Worm (Caenorhabditis elegans) whole organism, L3 larva: ENCODE results near the gene pho-4.

ENCODE experiments used
- aly-2 ChIP-seq: fragments of 150-350 bp; optimal IDR thresholded peaks from 2 replicates; lab custom pipeline; 2014; ENCODE audit warnings: missing biosample characterization, missing genetic modification characterization
- ama-1 ChIP-seq: fragments of 150-350 bp; optimal IDR thresholded peaks from 2 replicates; lab custom pipeline; 2018
- ceh-16 ChIP-seq: sonication (generic microtip); optimal IDR thresholded peaks from 2 replicates; lab custom pipeline; 2017; ENCODE audit warnings: missing biosample characterization, missing genetic modification characterization
- ceh-28 ChIP-seq: fragments of 150-350 bp; optimal IDR thresholded peaks from 2 replicates; lab custom pipeline; 2014; ENCODE audit warnings: missing biosample characterization, missing genetic modification reagents, missing genetic modification characterization
- ceh-82 ChIP-seq: fragments of 150-350 bp; optimal IDR thresholded peaks from 2 replicates; lab custom pipeline; 2014; ENCODE audit warnings: missing biosample characterization, missing genetic modification characterization
- egl-27 ChIP-seq: sonication (generic microtip); optimal IDR thresholded peaks from 4 replicates; lab custom pipeline; 2017; ENCODE audit warnings: missing biosample characterization, missing genetic modification reagents, missing genetic modification characterization
- egl-5 ChIP-seq: fragments of 150-350 bp; optimal IDR thresholded peaks from 2 replicates; lab custom pipeline; 2017; ENCODE audit warnings: missing biosample characterization, missing genetic modification reagents, missing genetic modification characterization, inconsistent platforms
- elt-1 ChIP-seq: fragments of 150-350 bp; optimal IDR thresholded peaks from 2 replicates; lab custom pipeline; 2014; ENCODE audit warnings: missing biosample characterization, missing genetic modification characterization
- elt-2 ChIP-seq: sonication (generic microtip); optimal IDR thresholded peaks from 2 replicates; lab custom pipeline; 2016; ENCODE audit warnings: missing genetic modification reagents, mild to moderate bottlenecking, missing genetic modification characterization, missing compliant biosample characterization
- elt-3 ChIP-seq, 3 experiments: fragments of 150-350 bp in 1 of 3; sonication (generic microtip) in 2 of 3; optimal IDR thresholded peaks; 2 replicates in 2 of 3; 4 replicates in 1 of 3; lab custom pipeline; 2014 to 2017; ENCODE audit warnings: missing biosample characterization in 3 of 3, missing genetic modification characterization in 3 of 3
- eor-1 ChIP-seq, 2 experiments: fragments of 150-350 bp; optimal IDR thresholded peaks; 2 replicates each; lab custom pipeline; 2014 to 2018; ENCODE audit warnings: missing biosample characterization in 2 of 2, missing genetic modification characterization in 2 of 2
- fkh-10 ChIP-seq: sonication (generic microtip); optimal IDR thresholded peaks from 2 replicates; lab custom pipeline; 2017; ENCODE audit warnings: missing biosample characterization, missing genetic modification reagents, missing genetic modification characterization
- fkh-2 ChIP-seq: fragments of 150-350 bp; optimal IDR thresholded peaks from 2 replicates; lab custom pipeline; 2014; ENCODE audit warnings: missing biosample characterization, missing genetic modification reagents, missing genetic modification characterization
- fos-1 ChIP-seq: fragments of 150-350 bp; optimal IDR thresholded peaks from 2 replicates; lab custom pipeline; 2014; ENCODE audit warnings: missing biosample characterization, missing genetic modification characterization
- hmg-11 ChIP-seq: sonication (generic microtip); optimal IDR thresholded peaks from 2 replicates; lab custom pipeline; 2016; ENCODE audit warnings: missing genetic modification characterization, missing compliant biosample characterization
- jun-1 ChIP-seq: fragments of 150-350 bp; optimal IDR thresholded peaks from 2 replicates; lab custom pipeline; 2014; ENCODE audit warnings: missing biosample characterization, missing genetic modification reagents, missing genetic modification characterization
- lin-15B ChIP-seq: fragments of 150-350 bp; optimal IDR thresholded peaks from 2 replicates; lab custom pipeline; 2014; ENCODE audit warnings: missing biosample characterization, missing genetic modification characterization
- mdl-1 ChIP-seq: fragments of 150-350 bp; optimal IDR thresholded peaks from 2 replicates; lab custom pipeline; 2014; ENCODE audit warnings: missing biosample characterization, missing genetic modification characterization
- mml-1 ChIP-seq: fragments of 150-350 bp; sonication (generic microtip); optimal IDR thresholded peaks from 3 replicates; lab custom pipeline; 2014; ENCODE audit warnings: missing biosample characterization, missing genetic modification characterization
- nfya-1 ChIP-seq: sonication (generic microtip); optimal IDR thresholded peaks from 2 replicates; lab custom pipeline; 2017; ENCODE audit warnings: missing genetic modification characterization, mild to moderate bottlenecking, missing compliant biosample characterization, antibody characterized with exemption, moderate library complexity; ENCODE audit not compliant: insufficient read depth
- nhr-11 ChIP-seq: fragments of 150-350 bp; optimal IDR thresholded peaks from 2 replicates; lab custom pipeline; 2014; ENCODE audit warnings: missing biosample characterization, missing genetic modification characterization
- nhr-23 ChIP-seq: fragments of 150-350 bp; optimal IDR thresholded peaks from 2 replicates; lab custom pipeline; 2014; ENCODE audit warnings: missing biosample characterization, missing genetic modification reagents, missing genetic modification characterization
- nhr-237 ChIP-seq: fragments of 150-350 bp; optimal IDR thresholded peaks from 2 replicates; lab custom pipeline; 2014; ENCODE audit warnings: missing biosample characterization, missing genetic modification characterization
- nhr-43 ChIP-seq: sonication (generic microtip); optimal IDR thresholded peaks from 2 replicates; lab custom pipeline; 2016; ENCODE audit warnings: mild to moderate bottlenecking, missing genetic modification characterization, missing compliant biosample characterization; ENCODE audit not compliant: poor library complexity, severe bottlenecking
- pha-4 ChIP-seq: fragments of 150-350 bp; optimal IDR thresholded peaks from 2 replicates; lab custom pipeline; 2014; ENCODE audit warnings: missing biosample characterization, missing genetic modification reagents, missing genetic modification characterization
- sea-2 ChIP-seq: fragments of 150-350 bp; sonication (generic microtip); optimal IDR thresholded peaks from 4 replicates; lab custom pipeline; 2014; ENCODE audit warnings: missing biosample characterization, missing genetic modification reagents, missing genetic modification characterization
- snpc-4 ChIP-seq: fragments of 150-350 bp; optimal IDR thresholded peaks from 2 replicates; lab custom pipeline; 2014; ENCODE audit warnings: missing biosample characterization, missing genetic modification characterization
- unc-39 ChIP-seq: sonication (generic microtip); optimal IDR thresholded peaks from 4 replicates; lab custom pipeline; 2017; ENCODE audit warnings: missing biosample characterization, missing genetic modification characterization
- unc-62 ChIP-seq: fragments of 150-350 bp; sonication (generic microtip); optimal IDR thresholded peaks from 4 replicates; lab custom pipeline; 2014; ENCODE audit warnings: missing biosample characterization, missing genetic modification reagents, missing genetic modification characterization
- zag-1 ChIP-seq: fragments of 150-350 bp; optimal IDR thresholded peaks from 2 replicates; lab custom pipeline; 2014; ENCODE audit warnings: missing biosample characterization, missing genetic modification characterization
- ztf-11 ChIP-seq: fragments of 150-350 bp; optimal IDR thresholded peaks from 2 replicates; lab custom pipeline; 2014; ENCODE audit warnings: missing biosample characterization, missing genetic modification characterization

Gene pho-4

ce11 chrII:5200987-5201582 is 37.2 kb downstream of the pho-4 start:
- TF ChIP-seq nfya-1 (tag; lab: Kevin White, UChicago) (peak; percentile 59), hmg-11 (tag; lab: Kevin White, UChicago) (peak; percentile 3), nhr-11 (tag; lab: Kevin White, UChicago) (no peak), egl-5 (tag; lab: Kevin White, UChicago) (peak; percentile 37), elt-1 (tag; lab: Kevin White, UChicago) (peak; percentile 9), ama-1 (lab: Kevin White, UChicago) (peak; percentile 30), pha-4 (tag; lab: Kevin White, UChicago) (peak; percentile 56), lin-15B (tag; lab: Kevin White, UChicago) (no peak), nhr-23 (tag; lab: Kevin White, UChicago) (peak; percentile 0), snpc-4 (tag; lab: Kevin White, UChicago) (peak; percentile 63), zag-1 (tag; lab: Kevin White, UChicago) (no peak)

ce11 chrII:5200205-5200604 is 38.1 kb downstream of the pho-4 start:
- TF ChIP-seq snpc-4 (tag; lab: Kevin White, UChicago) (peak; percentile 78), elt-2 (tag; lab: Kevin White, UChicago) (peak; percentile 40), nfya-1 (tag; lab: Kevin White, UChicago) (peak; percentile 6)

ce11 chrII:5199497-5199896 is 38.8 kb downstream of the pho-4 start, which contains the start of gene msp-50:
Gene msp-50, plus strand, starts transcription at chrII:5199797.
- TF ChIP-seq fkh-10 (GFP tag; lab: Kevin White, UChicago) (no peak), ztf-11 (tag; lab: Kevin White, UChicago) (no peak), nhr-43 (no peak), unc-39 (tag; lab: Kevin White, UChicago) (no peak), pha-4 (tag; lab: Kevin White, UChicago) (no peak), ceh-82 (tag; lab: Kevin White, UChicago) (no peak), ceh-28 (tag; lab: Kevin White, UChicago) (no peak), nhr-237 (no peak), fkh-2 (no peak), sea-2 (GFP tag; lab: Kevin White, UChicago) (no peak), nhr-23 (tag; lab: Kevin White, UChicago) (no peak), jun-1 (tag; lab: Kevin White, UChicago) (no peak)

- TF ChIP-seq egl-27 (tag; lab: Kevin White, UChicago) (no peak), nhr-23 (tag; lab: Kevin White, UChicago) (no peak), nhr-43 (no peak), mml-1 (tag; lab: Kevin White, UChicago) (no peak), fkh-2 (no peak)
Measured at ce11 chrII:5195504-5195903, 42.8 kb downstream of the pho-4 start, which contains the start of gene C34F11.5. Gene C34F11.5, plus strand, starts transcription at chrII:5195804.

ce11 chrII:5194066-5194465 is 44.2 kb downstream of the pho-4 start, which contains the start of gene msp-49:
Gene msp-49, plus strand, starts transcription at chrII:5194366.
- TF ChIP-seq unc-62 (GFP tag; lab: Kevin White, UChicago), result no peak
- TF ChIP-seq egl-5 (tag; lab: Kevin White, UChicago), result no peak
- TF ChIP-seq elt-1 (tag; lab: Kevin White, UChicago), result no peak
- no peak for TF ChIP-seq fkh-10 (GFP tag; lab: Kevin White, UChicago)
- no peak for TF ChIP-seq fos-1 (tag; lab: Kevin White, UChicago)
- no peak for TF ChIP-seq aly-2 (tag; lab: Kevin White, UChicago)
- TF ChIP-seq eor-1 (tag; optimal IDR thresholded peaks at IDR 0.05; lab: Kevin White, UChicago), result no peak
- no peak for TF ChIP-seq elt-3 (tag; optimal IDR thresholded peaks at IDR 0.05; lab: Kevin White, UChicago)
- no peak for TF ChIP-seq ama-1 (lab: Kevin White, UChicago)
- no peak for TF ChIP-seq mdl-1
- TF ChIP-seq ceh-16 (tag; lab: Kevin White, UChicago), result no peak
